Worm (Caenorhabditis elegans): ENCODE results near the gene ubq-1.

ce11 chrIII:5936992-5937391, 3.1 kb upstream of the ubq-1 start, which contains the start of gene EGAP1.1:
- TF ChIP-seq lin-13 (tag; optimal IDR thresholded peaks at IDR 0.05) (no peak), ceh-83 (GFP tag; optimal IDR thresholded peaks at IDR 0.05) (no peak)
